Worm (Caenorhabditis elegans) whole organism, L1 larva: ENCODE data around the gene C28A5.6.

Experiments
- C16A3.4 ChIP-seq: fragments of 150-350 bp; optimal IDR thresholded peaks from 2 replicates; lab custom pipeline; 2014; ENCODE audit warnings: missing biosample characterization, missing genetic modification characterization
- C34B4.2 ChIP-seq: sonication (generic microtip); optimal IDR thresholded peaks from 2 replicates; lab custom pipeline; 2017; ENCODE audit warnings: mild to moderate bottlenecking, missing genetic modification characterization, missing compliant biosample characterization
- aha-1 ChIP-seq: fragments of 150-350 bp; optimal IDR thresholded peaks from 2 replicates; lab custom pipeline; 2014; ENCODE audit warnings: missing biosample characterization, missing genetic modification characterization
- alr-1 ChIP-seq: fragments of 200-800 bp; sonication (Bioruptor generic); optimal IDR thresholded peaks from 2 replicates; lab custom pipeline; 2018; ENCODE audit warnings: borderline replicate concordance, mild to moderate bottlenecking, missing genetic modification characterization, missing compliant biosample characterization
- blmp-1 ChIP-seq: fragments of 150-350 bp; optimal IDR thresholded peaks from 2 replicates; lab custom pipeline; 2014; ENCODE audit warnings: missing biosample characterization, missing genetic modification characterization
- ceh-8 ChIP-seq: fragments of 200-800 bp; sonication (Bioruptor generic); optimal IDR thresholded peaks from 2 replicates; lab custom pipeline; 2018; ENCODE audit warnings: mild to moderate bottlenecking, missing genetic modification characterization, moderate library complexity, missing compliant biosample characterization
- ceh-82 ChIP-seq, 3 experiments: fragments of 150-350 bp in 1 of 3; sonication (generic microtip) in 2 of 3; optimal IDR thresholded peaks; 2 replicates each; lab custom pipeline; 2014 to 2017; ENCODE audit warnings: missing biosample characterization in 3 of 3, missing genetic modification characterization in 3 of 3
- ceh-88 ChIP-seq: fragments of 200-800 bp; sonication (Bioruptor generic); IDR thresholded peaks from 2 replicates; pipeline ENCODE4 v1.3.6; 2022; ENCODE audit warnings: missing genetic modification characterization, missing compliant biosample characterization
- ceh-90 ChIP-seq: sonication (generic microtip); optimal IDR thresholded peaks from 2 replicates; lab custom pipeline; 2016; ENCODE audit warnings: missing genetic modification characterization, missing compliant biosample characterization
- dpl-1 ChIP-seq, 3 experiments: fragments of 150-350 bp in 2 of 3; sonication (generic microtip) in 1 of 3; optimal IDR thresholded peaks; 2 replicates each; lab custom pipeline; 2014 to 2017; ENCODE audit warnings: missing biosample characterization in 3 of 3, missing genetic modification characterization in 3 of 3, missing genetic modification reagents in 3 of 3
- dsc-1 ChIP-seq: sonication (generic microtip); optimal IDR thresholded peaks from 2 replicates; lab custom pipeline; 2016; ENCODE audit warnings: mild to moderate bottlenecking, missing genetic modification characterization, missing compliant biosample characterization
- efl-1 ChIP-seq, 4 experiments: fragments of 150-350 bp; optimal IDR thresholded peaks in 3 of 4; peaks in 1 of 4; 1 replicate in 1 of 4; 2 replicates in 3 of 4; lab custom pipeline; 2014; ENCODE audit warnings: missing biosample characterization in 2 of 4, missing genetic modification characterization in 2 of 4, missing genetic modification reagents in 2 of 4
- egl-13 ChIP-seq: sonication (generic microtip); optimal IDR thresholded peaks from 2 replicates; lab custom pipeline; 2016; ENCODE audit warnings: missing genotype, missing genetic modification reagents, missing genetic modification characterization, missing compliant biosample characterization
- egl-27 ChIP-seq, 2 experiments: fragments of 150-350 bp in 1 of 2; sonication (generic microtip); optimal IDR thresholded peaks; 3 replicates each; lab custom pipeline; 2017 to 2018; ENCODE audit warnings: missing biosample characterization in 2 of 2, missing genetic modification characterization in 2 of 2, missing genetic modification reagents in 2 of 2
- elt-2 ChIP-seq: sonication (generic microtip); optimal IDR thresholded peaks from 2 replicates; lab custom pipeline; 2016; ENCODE audit warnings: missing genetic modification characterization, mild to moderate bottlenecking, inconsistent platforms, missing compliant biosample characterization, missing genetic modification reagents
- fkh-10 ChIP-seq: sonication (generic microtip); optimal IDR thresholded peaks from 2 replicates; lab custom pipeline; 2017; ENCODE audit warnings: missing biosample characterization, missing genetic modification reagents, missing genetic modification characterization
- fkh-8 ChIP-seq: sonication (generic microtip); optimal IDR thresholded peaks from 2 replicates; lab custom pipeline; 2016; ENCODE audit warnings: mild to moderate bottlenecking, missing genetic modification characterization, missing compliant biosample characterization
- fos-1 ChIP-seq: fragments of 150-350 bp; optimal IDR thresholded peaks from 2 replicates; lab custom pipeline; 2014; ENCODE audit warnings: missing biosample characterization, missing genetic modification characterization
- hpl-2 ChIP-seq: fragments of 150-350 bp; optimal IDR thresholded peaks from 2 replicates; lab custom pipeline; 2014; ENCODE audit warnings: missing biosample characterization, missing genetic modification reagents, missing genetic modification characterization
- irx-1 ChIP-seq: sonication (generic microtip); optimal IDR thresholded peaks from 2 replicates; lab custom pipeline; 2016; ENCODE audit warnings: missing genetic modification characterization, missing compliant biosample characterization
- isw-1 ChIP-seq: fragments of 200-800 bp; sonication (Bioruptor generic); IDR thresholded peaks from 2 replicates; pipeline ENCODE4 v1.3.6; 2022; ENCODE audit warnings: missing genetic modification characterization, missing compliant biosample characterization
- jun-1 ChIP-seq: fragments of 150-350 bp; optimal IDR thresholded peaks from 2 replicates; lab custom pipeline; 2014; ENCODE audit warnings: missing biosample characterization, missing genetic modification reagents, missing genetic modification characterization
- lin-14 ChIP-seq: fragments of 200-800 bp; sonication (Bioruptor generic); optimal IDR thresholded peaks from 2 replicates; lab custom pipeline; 2018; ENCODE audit warnings: mild to moderate bottlenecking, missing genetic modification characterization, moderate library complexity, missing compliant biosample characterization
- lin-15B ChIP-seq: fragments of 150-350 bp; sonication (generic microtip); optimal IDR thresholded peaks from 3 replicates; lab custom pipeline; 2014; ENCODE audit warnings: missing biosample characterization, missing genetic modification characterization
- lin-35 ChIP-seq, 2 experiments: fragments of 150-350 bp; optimal IDR thresholded peaks; 2 replicates each; lab custom pipeline; 2014; ENCODE audit warnings: missing biosample characterization in 2 of 2, missing genetic modification characterization in 2 of 2, missing genetic modification reagents in 2 of 2
- lin-39 ChIP-seq: fragments of 150-350 bp; optimal IDR thresholded peaks from 2 replicates; lab custom pipeline; 2014; ENCODE audit warnings: missing biosample characterization, missing genetic modification reagents, missing genetic modification characterization
- lir-3 ChIP-seq: sonication (generic microtip); optimal IDR thresholded peaks from 2 replicates; lab custom pipeline; 2016; ENCODE audit warnings: mild to moderate bottlenecking, missing genetic modification characterization, moderate library complexity, missing compliant biosample characterization; ENCODE audit not compliant: poor library complexity
- mep-1 ChIP-seq: fragments of 150-350 bp; optimal IDR thresholded peaks from 2 replicates; lab custom pipeline; 2014; ENCODE audit warnings: missing biosample characterization, missing genetic modification characterization
- nhr-11 ChIP-seq: fragments of 150-350 bp; optimal IDR thresholded peaks from 2 replicates; lab custom pipeline; 2014; ENCODE audit warnings: missing biosample characterization, missing genetic modification characterization
- nhr-12 ChIP-seq: sonication (generic microtip); optimal IDR thresholded peaks from 2 replicates; lab custom pipeline; 2017; ENCODE audit warnings: missing biosample characterization, missing genetic modification characterization
- nhr-28 ChIP-seq: fragments of 150-350 bp; optimal IDR thresholded peaks from 2 replicates; lab custom pipeline; 2014; ENCODE audit warnings: missing biosample characterization, missing genetic modification characterization
- nhr-71 ChIP-seq: sonication (generic microtip); optimal IDR thresholded peaks from 2 replicates; lab custom pipeline; 2016; ENCODE audit warnings: mild to moderate bottlenecking, missing genetic modification characterization, moderate library complexity, missing compliant biosample characterization
- nhr-77 ChIP-seq: fragments of 150-350 bp; optimal IDR thresholded peaks from 2 replicates; lab custom pipeline; 2014; ENCODE audit warnings: missing biosample characterization, missing genetic modification characterization
- nhr-84 ChIP-seq: sonication (generic microtip); optimal IDR thresholded peaks from 2 replicates; lab custom pipeline; 2017; ENCODE audit warnings: missing biosample characterization, missing genetic modification characterization
- nhr-85 ChIP-seq: sonication (generic microtip); peaks from one replicate; lab custom pipeline; 2016; ENCODE audit warnings: missing genetic modification characterization, inconsistent platforms, missing compliant biosample characterization
- nhr-90 ChIP-seq: sonication (generic microtip); optimal IDR thresholded peaks from 2 replicates; lab custom pipeline; 2016; ENCODE audit warnings: mild to moderate bottlenecking, missing genetic modification characterization, missing compliant biosample characterization; ENCODE audit not compliant: poor library complexity
- pax-3 ChIP-seq: fragments of 200-800 bp; sonication (Bioruptor generic); optimal IDR thresholded peaks from 2 replicates; lab custom pipeline; 2018; ENCODE audit warnings: mild to moderate bottlenecking, missing genetic modification characterization, moderate library complexity, missing compliant biosample characterization
- pqm-1 ChIP-seq: sonication (generic microtip); optimal IDR thresholded peaks from 3 replicates; lab custom pipeline; 2017; ENCODE audit warnings: missing biosample characterization, missing genetic modification characterization
- skn-1 ChIP-seq: fragments of 150-350 bp; optimal IDR thresholded peaks from 2 replicates; lab custom pipeline; 2014; ENCODE audit warnings: missing biosample characterization, missing genetic modification characterization
- tbx-2 ChIP-seq: sonication (generic microtip); optimal IDR thresholded peaks from 2 replicates; lab custom pipeline; 2016; ENCODE audit warnings: missing genetic modification characterization, missing compliant biosample characterization
- tlp-1 ChIP-seq: fragments of 150-350 bp; optimal IDR thresholded peaks from 2 replicates; lab custom pipeline; 2014; ENCODE audit warnings: missing biosample characterization, missing genetic modification characterization
- unc-30 ChIP-seq: sonication (generic microtip); optimal IDR thresholded peaks from 2 replicates; lab custom pipeline; 2017; ENCODE audit warnings: missing biosample characterization, missing genetic modification characterization
- unc-98 ChIP-seq: fragments of 200-800 bp; sonication (Bioruptor generic); IDR thresholded peaks from 2 replicates; pipeline ENCODE4 v1.3.6; 2022; ENCODE audit warnings: missing genetic modification characterization, missing compliant biosample characterization
- vab-15 ChIP-seq: sonication (generic microtip); optimal IDR thresholded peaks from 2 replicates; lab custom pipeline; 2017; ENCODE audit warnings: missing genotype, mild to moderate bottlenecking, missing genetic modification characterization, missing compliant biosample characterization
- xbp-1 ChIP-seq: sonication (generic microtip); optimal IDR thresholded peaks from 2 replicates; lab custom pipeline; 2016; ENCODE audit warnings: missing genetic modification characterization, missing compliant biosample characterization
- zag-1 ChIP-seq: fragments of 150-350 bp; optimal IDR thresholded peaks from 2 replicates; lab custom pipeline; 2014; ENCODE audit warnings: missing biosample characterization, missing genetic modification characterization
- zip-4 ChIP-seq: fragments of 200-800 bp; sonication (Bioruptor generic); optimal IDR thresholded peaks from 2 replicates; lab custom pipeline; 2018; ENCODE audit warnings: mild to moderate bottlenecking, missing genetic modification characterization, moderate library complexity, missing compliant biosample characterization

Gene C28A5.6

ce11 chrIII:4475428-4475968 lies 46.2 kb upstream of the C28A5.6 start, which contains the start of gene rps-1 (continued):
- peak; percentile 99 for TF ChIP-seq nhr-90 (tag; lab: Kevin White, UChicago)
- TF ChIP-seq dpl-1 (GFP tag; optimal IDR thresholded peaks at IDR 0.05; lab: Kevin White, UChicago) = peak; percentile 93 to 94 (median 93)
- peak; percentile 98 for TF ChIP-seq jun-1 (tag; lab: Kevin White, UChicago)
- peak; percentile 83 for TF ChIP-seq C34B4.2 (tag; lab: Kevin White, UChicago)
- peak; percentile 77 to 81 for TF ChIP-seq egl-27 (tag; optimal IDR thresholded peaks at IDR 0.05; lab: Kevin White, UChicago)
- peak; percentile 100 for TF ChIP-seq mep-1 (tag; lab: Kevin White, UChicago)
- peak; percentile 98 for TF ChIP-seq nhr-77 (tag; lab: Kevin White, UChicago)
- TF ChIP-seq nhr-12 (tag; lab: Kevin White, UChicago) = peak; percentile 50

ce11 chrIII:4474908-4475307 lies 45.6 kb upstream of the C28A5.6 start, which contains the start of gene ifet-1:
TSS of gene ifet-1 (minus strand) at chrIII:4475150.
- TF ChIP-seq isw-1 (no peak), nhr-85 (tag; lab: Kevin White, UChicago) (peak; percentile 18)

- no peak for TF ChIP-seq blmp-1 (tag; lab: Kevin White, UChicago)
- peak; percentile 50 for TF ChIP-seq nhr-85 (tag; lab: Kevin White, UChicago)
- peak; percentile 82 for TF ChIP-seq lir-3
- peak; percentile 57 for TF ChIP-seq lin-14 (GFP tag; lab: Kevin White, UChicago)
- TF ChIP-seq unc-30 (tag; lab: Kevin White, UChicago) = no peak
- no peak for TF ChIP-seq lin-39 (tag; lab: Kevin White, UChicago)
- no peak for TF ChIP-seq zag-1
- TF ChIP-seq egl-13 (tag; lab: Kevin White, UChicago) = peak; percentile 24
- peak; percentile 19 for TF ChIP-seq ceh-8
- TF ChIP-seq nhr-11 = no peak
- TF ChIP-seq nhr-71 (tag; lab: Kevin White, UChicago) = peak; percentile 72
- peak; percentile 0 for TF ChIP-seq elt-2 (tag; lab: Kevin White, UChicago)
- TF ChIP-seq ceh-90 = no peak
- TF ChIP-seq efl-1 (optimal IDR thresholded peaks at IDR 0.05; lab: Kevin White, UChicago) = peak; percentile 48 to 54
- TF ChIP-seq efl-1 (GFP tag; optimal IDR thresholded peaks at IDR 0.05 in 1 of 2; lab: Kevin White, UChicago) = peak; percentile 27 to 93
- TF ChIP-seq C16A3.4 (tag; lab: Kevin White, UChicago) = peak; percentile 57
- TF ChIP-seq xbp-1 (tag; lab: Kevin White, UChicago) = peak; percentile 44
- no peak for TF ChIP-seq nhr-12 (tag; lab: Kevin White, UChicago)
- TF ChIP-seq tbx-2 (tag; lab: Kevin White, UChicago) = peak; percentile 30
- no peak for TF ChIP-seq nhr-77 (tag; lab: Kevin White, UChicago)
- TF ChIP-seq ceh-82 (tag; optimal IDR thresholded peaks at IDR 0.05; lab: Kevin White, UChicago) = peak in 2 of 3 experiments; percentile 49 to 64
- TF ChIP-seq lin-35 (GFP tag; optimal IDR thresholded peaks at IDR 0.05; lab: Kevin White, UChicago) = peak; percentile 51 to 60
- TF ChIP-seq fkh-10 (GFP tag; lab: Kevin White, UChicago) = no peak
- TF ChIP-seq pqm-1 (tag; lab: Kevin White, UChicago) = no peak
- no peak for TF ChIP-seq irx-1 (tag; lab: Kevin White, UChicago)
- no peak for TF ChIP-seq hpl-2
- TF ChIP-seq alr-1 (tag; lab: Kevin White, UChicago) = no peak
- peak; percentile 78 for TF ChIP-seq fkh-8 (tag; lab: Kevin White, UChicago)
- no peak for TF ChIP-seq lin-15B (tag; lab: Kevin White, UChicago)
- TF ChIP-seq skn-1 (tag; lab: Kevin White, UChicago) = peak; percentile 26
- TF ChIP-seq unc-98 (GFP tag; lab: Robert Waterston, UW) = no peak
- no peak for TF ChIP-seq nhr-28 (tag; lab: Kevin White, UChicago)
- TF ChIP-seq dsc-1 (tag; lab: Kevin White, UChicago) = no peak
- no peak for TF ChIP-seq zip-4
- TF ChIP-seq pax-3 (tag; lab: Kevin White, UChicago) = no peak
- peak; percentile 19 for TF ChIP-seq fos-1 (tag; lab: Kevin White, UChicago)
- TF ChIP-seq jun-1 (tag; lab: Kevin White, UChicago) = no peak
- TF ChIP-seq ceh-88 (GFP tag; lab: Robert Waterston, UW) = no peak
- TF ChIP-seq mep-1 (tag; lab: Kevin White, UChicago) = peak; percentile 67
- TF ChIP-seq vab-15 (tag; lab: Kevin White, UChicago) = no peak
- TF ChIP-seq aha-1 (tag; lab: Kevin White, UChicago) = no peak
- no peak for TF ChIP-seq tlp-1 (tag; lab: Kevin White, UChicago)
- TF ChIP-seq nhr-84 (tag; lab: Kevin White, UChicago) = no peak
Observed at ce11 chrIII:4470793-4471192, 41.5 kb upstream of the C28A5.6 start.
